Worm (Caenorhabditis elegans) whole organism, young adult: ENCODE results near the gene T21B10.3.

Source experiments
- B0035.1 ChIP-seq: sonication (generic microtip); optimal IDR thresholded peaks from 2 replicates; lab custom pipeline; 2016; ENCODE audit warnings: missing genetic modification characterization, mild to moderate bottlenecking, missing compliant biosample characterization, missing genotype, missing genetic modification reagents
- B0261.1 ChIP-seq: sonication (generic microtip); optimal IDR thresholded peaks from 2 replicates; lab custom pipeline; 2016; ENCODE audit warnings: mild to moderate bottlenecking, missing genetic modification characterization, moderate library complexity, missing compliant biosample characterization
- D2030.7 ChIP-seq: fragments of 200-800 bp; sonication (Bioruptor generic); IDR thresholded peaks from 2 replicates; pipeline ENCODE4 v1.3.6; 2022; ENCODE audit warnings: missing genetic modification reagents, missing genetic modification characterization, missing compliant biosample characterization
- F10E7.11 ChIP-seq: sonication (generic microtip); optimal IDR thresholded peaks from 2 replicates; lab custom pipeline; 2017; ENCODE audit warnings: mild to moderate bottlenecking, missing genetic modification characterization, moderate library complexity, missing compliant biosample characterization
- F39B2.1 ChIP-seq: fragments of 200-800 bp; sonication (Bioruptor generic); IDR thresholded peaks from 2 replicates; pipeline ENCODE4 v1.3.6; 2022; ENCODE audit warnings: missing genetic modification reagents, missing genetic modification characterization, missing compliant biosample characterization
- F49E8.2 ChIP-seq: sonication (generic microtip); optimal IDR thresholded peaks from 3 replicates; lab custom pipeline; 2017; ENCODE audit warnings: missing genetic modification characterization, mild to moderate bottlenecking, missing compliant biosample characterization, antibody characterized with exemption, moderate library complexity; ENCODE audit not compliant: insufficient read depth
- F55B11.4 ChIP-seq: sonication (generic microtip); optimal IDR thresholded peaks from 2 replicates; lab custom pipeline; 2016; ENCODE audit warnings: missing compliant biosample characterization, missing genetic modification characterization, borderline replicate concordance; ENCODE audit not compliant: insufficient read depth
- F57C9.4 ChIP-seq: sonication (generic microtip); optimal IDR thresholded peaks from 2 replicates; lab custom pipeline; 2017; ENCODE audit warnings: mild to moderate bottlenecking, missing genetic modification characterization, missing compliant biosample characterization
- K11D2.4 ChIP-seq: fragments of 200-800 bp; sonication (Bioruptor generic); IDR thresholded peaks from 2 replicates; pipeline ENCODE4 v1.3.6; 2022; ENCODE audit warnings: missing genetic modification reagents, missing genetic modification characterization, missing compliant biosample characterization
- ama-1 ChIP-seq, 3 experiments: fragments of 150-350 bp in 1 of 3; sonication (generic microtip) in 2 of 3; optimal IDR thresholded peaks; 2 replicates each; lab custom pipeline; 2014 to 2018; ENCODE audit warnings: missing biosample characterization in 2 of 3, missing genetic modification characterization in 2 of 3, missing genetic modification reagents in 2 of 3
- attf-5 ChIP-seq: fragments of 200-800 bp; sonication (Bioruptor generic); optimal IDR thresholded peaks from 2 replicates; lab custom pipeline; 2018; ENCODE audit warnings: mild to moderate bottlenecking, missing genetic modification characterization, missing compliant biosample characterization
- cebp-1 ChIP-seq, 2 experiments: fragments of 200-800 bp in 1 of 2; sonication (Bioruptor generic) in 1 of 2; sonication (generic microtip) in 1 of 2; IDR thresholded peaks in 1 of 2; optimal IDR thresholded peaks in 1 of 2; 2 replicates each; pipeline versions ENCODE4 v1.3.6 to Lab custom; 2017 to 2022; ENCODE audit warnings: missing compliant biosample characterization in 2 of 2, missing genetic modification characterization in 2 of 2, mild to moderate bottlenecking in 1 of 2, missing genetic modification reagents in 1 of 2, moderate library complexity in 1 of 2
- cebp-2 ChIP-seq: fragments of 200-800 bp; sonication (Bioruptor generic); IDR thresholded peaks from 2 replicates; pipeline ENCODE4 v1.3.6; 2022; ENCODE audit warnings: missing genetic modification characterization, missing compliant biosample characterization
- ceh-27 ChIP-seq: fragments of 200-800 bp; sonication (Bioruptor generic); optimal IDR thresholded peaks from 2 replicates; lab custom pipeline; 2018; ENCODE audit warnings: mild to moderate bottlenecking, missing genetic modification characterization, moderate library complexity, missing compliant biosample characterization
- ceh-58 ChIP-seq: fragments of 200-800 bp; sonication (Bioruptor generic); IDR thresholded peaks from 2 replicates; pipeline ENCODE4 v1.3.6; 2022; ENCODE audit warnings: missing genetic modification characterization, missing compliant biosample characterization
- ceh-91 ChIP-seq: fragments of 200-800 bp; sonication (Bioruptor generic); IDR thresholded peaks from 2 replicates; pipeline ENCODE4 v1.3.6; 2022; ENCODE audit warnings: missing genetic modification reagents, missing genetic modification characterization, missing compliant biosample characterization
- dox-1 ChIP-seq: fragments of 200-800 bp; sonication (Bioruptor generic); IDR thresholded peaks from 2 replicates; pipeline ENCODE4 v1.3.6; 2022; ENCODE audit warnings: missing genetic modification reagents, missing genetic modification characterization, missing compliant biosample characterization
- dpl-1 ChIP-seq: fragments of 150-350 bp; optimal IDR thresholded peaks from 2 replicates; lab custom pipeline; 2014; ENCODE audit warnings: missing biosample characterization, missing genetic modification reagents, missing genetic modification characterization
- hlh-26 ChIP-seq: fragments of 200-800 bp; sonication (Bioruptor generic); conservative IDR thresholded peaks from 2 replicates; pipeline ENCODE4 v1.3.6; 2022; ENCODE audit warnings: missing genetic modification reagents, missing genetic modification characterization, missing compliant biosample characterization
- hrde-1 ChIP-seq: sonication (generic microtip); optimal IDR thresholded peaks from 2 replicates; lab custom pipeline; 2016; ENCODE audit warnings: missing genetic modification characterization, mild to moderate bottlenecking, missing compliant biosample characterization, moderate library complexity, missing genotype, missing genetic modification reagents, borderline replicate concordance
- hsf-1 ChIP-seq: fragments of 200-800 bp; sonication (Bioruptor generic); IDR thresholded peaks from 2 replicates; pipeline ENCODE4 v1.3.6; 2022; ENCODE audit warnings: missing genetic modification reagents, missing genetic modification characterization, missing compliant biosample characterization
- let-607 ChIP-seq, 2 experiments: fragments of 200-800 bp in 1 of 2; sonication (Bioruptor generic) in 1 of 2; sonication (generic microtip) in 1 of 2; optimal IDR thresholded peaks; 2 replicates each; lab custom pipeline; 2016 to 2018; ENCODE audit warnings: mild to moderate bottlenecking in 2 of 2, missing compliant biosample characterization in 2 of 2, missing genetic modification characterization in 2 of 2, moderate library complexity in 2 of 2, missing genotype in 1 of 2
- lin-26 ChIP-seq: fragments of 200-800 bp; sonication (Bioruptor generic); IDR thresholded peaks from 2 replicates; pipeline ENCODE4 v1.3.6; 2022; ENCODE audit warnings: missing genetic modification reagents, missing genetic modification characterization, missing compliant biosample characterization
- lin-54 ChIP-seq: fragments of 200-800 bp; sonication (Bioruptor generic); optimal IDR thresholded peaks from 2 replicates; lab custom pipeline; 2018; ENCODE audit warnings: mild to moderate bottlenecking, missing genetic modification characterization, missing compliant biosample characterization
- madf-3 ChIP-seq: fragments of 200-800 bp; sonication (Bioruptor generic); IDR thresholded peaks from 2 replicates; pipeline ENCODE4 v1.3.6; 2022; ENCODE audit warnings: missing genetic modification reagents, missing genetic modification characterization, missing compliant biosample characterization
- nhr-80 ChIP-seq: sonication (generic microtip); optimal IDR thresholded peaks from 2 replicates; lab custom pipeline; 2016; ENCODE audit warnings: missing genetic modification characterization, missing compliant biosample characterization
- pbrm-1 ChIP-seq: fragments of 200-800 bp; sonication (Bioruptor generic); IDR thresholded peaks from 2 replicates; pipeline ENCODE4 v1.3.6; 2022; ENCODE audit warnings: missing genetic modification reagents, missing genetic modification characterization, missing compliant biosample characterization
- repo-1 ChIP-seq: sonication (generic microtip); optimal IDR thresholded peaks from 2 replicates; lab custom pipeline; 2017; ENCODE audit warnings: mild to moderate bottlenecking, missing genetic modification characterization, missing compliant biosample characterization
- rpc-1 ChIP-seq, 2 experiments: fragments of 150-350 bp in 1 of 2; sonication (generic microtip) in 1 of 2; optimal IDR thresholded peaks; 2 replicates each; lab custom pipeline; 2014 to 2018; ENCODE audit warnings: missing biosample characterization in 1 of 2, missing genetic modification characterization in 1 of 2, missing genetic modification reagents in 1 of 2, missing genotype in 1 of 2
- snpc-4 ChIP-seq, 5 experiments: fragments of 150-350 bp in 1 of 5; sonication (generic microtip) in 4 of 5; optimal IDR thresholded peaks; 2 replicates each; lab custom pipeline; 2014 to 2018; ENCODE audit warnings: missing genetic modification characterization in 5 of 5, missing biosample characterization in 3 of 5, antibody characterized with exemption in 2 of 5, mild to moderate bottlenecking in 2 of 5, missing compliant biosample characterization in 2 of 5, missing genotype in 2 of 5, moderate library complexity in 2 of 5, missing genetic modification reagents in 1 of 5
- somi-1 ChIP-seq: fragments of 200-800 bp; sonication (Bioruptor generic); optimal IDR thresholded peaks from 2 replicates; lab custom pipeline; 2018; ENCODE audit warnings: mild to moderate bottlenecking, missing genetic modification characterization, missing compliant biosample characterization
- unc-130 ChIP-seq: sonication (generic microtip); optimal IDR thresholded peaks from 2 replicates; lab custom pipeline; 2016; ENCODE audit warnings: missing genetic modification reagents, missing genetic modification characterization, missing compliant biosample characterization
- zim-3 ChIP-seq: sonication (generic microtip); optimal IDR thresholded peaks from 2 replicates; lab custom pipeline; 2017; ENCODE audit warnings: mild to moderate bottlenecking, missing genetic modification characterization, moderate library complexity, missing compliant biosample characterization
- ztf-28 ChIP-seq: fragments of 200-800 bp; sonication (Bioruptor generic); IDR thresholded peaks from 2 replicates; pipeline ENCODE4 v1.3.6; 2022; ENCODE audit warnings: missing genetic modification reagents, missing genetic modification characterization, missing compliant biosample characterization

The T21B10.3 gene

DNA sequence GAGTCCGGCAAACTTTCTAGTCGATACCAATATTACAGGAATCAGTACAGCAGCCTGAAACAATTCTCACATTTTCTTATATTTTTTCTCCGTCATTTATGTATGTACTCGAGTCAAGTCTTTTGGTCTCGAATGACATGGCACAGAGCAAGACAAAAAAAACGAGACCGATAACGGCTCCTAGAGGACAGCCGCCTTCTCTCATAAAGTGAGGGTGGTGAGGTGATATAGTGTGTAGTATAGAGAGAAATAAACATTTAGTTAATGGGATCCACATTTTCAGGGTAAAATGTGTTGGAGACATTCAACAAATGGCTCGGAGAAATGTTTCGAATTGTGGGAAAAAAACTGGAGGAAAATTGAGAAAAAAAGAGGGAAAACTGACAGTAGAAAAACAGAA lies 28.0 kb downstream of the T21B10.3 start:
- no peak for TF ChIP-seq cebp-1 (GFP tag; IDR thresholded peaks at IDR 0.05; lab: Robert Waterston, UW)
- peak; percentile 2 for TF ChIP-seq cebp-1 (tag; optimal IDR thresholded peaks at IDR 0.05; lab: Kevin White, UChicago)
- peak; percentile 39; the same call in 1 of the 2 replicates for TF ChIP-seq dox-1 (GFP tag; lab: Robert Waterston, UW)
- TF ChIP-seq ama-1 (optimal IDR thresholded peaks at IDR 0.05; lab: Kevin White, UChicago) = no peak
- peak in 1 of 2 experiments; percentile 0 for TF ChIP-seq ama-1 (GFP tag; optimal IDR thresholded peaks at IDR 0.05; lab: Kevin White, UChicago)
- no peak for TF ChIP-seq madf-3 (GFP tag; lab: Robert Waterston, UW)
- TF ChIP-seq hsf-1 (GFP tag; lab: Robert Waterston, UW) = no peak

DNA sequence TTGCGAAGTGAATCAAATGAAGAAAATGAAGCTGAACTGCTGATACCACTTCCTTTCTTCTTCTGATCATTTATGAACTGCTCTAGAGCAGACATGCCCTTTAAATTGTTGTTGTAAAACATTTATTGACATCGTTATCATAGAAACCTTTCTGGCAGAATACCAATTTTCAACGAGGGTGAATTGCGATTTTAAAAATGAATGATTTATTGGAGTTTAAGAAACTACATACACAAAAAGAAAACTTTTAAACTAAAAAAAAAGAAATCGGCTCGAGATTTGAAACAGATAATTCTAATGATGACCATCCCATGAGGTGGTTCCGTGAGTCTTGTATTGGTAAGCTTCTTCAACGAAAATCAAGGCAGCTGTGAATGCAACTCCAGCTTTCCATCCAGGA lies 29.9 kb downstream of the T21B10.3 start, which contains the start of gene sftd-3:
Gene sftd-3 (minus strand): TSS at position 101 of the 400 bp plus-strand sequence.
- TF ChIP-seq zim-3 (tag; lab: Kevin White, UChicago) (no peak), B0261.1 (tag; lab: Kevin White, UChicago) (no peak), F39B2.1 (no peak), hlh-26 (GFP tag; lab: Robert Waterston, UW) (no peak), rpc-1 (optimal IDR thresholded peaks at IDR 0.05; lab: Kevin White, UChicago) (no peak), rpc-1 (tag; optimal IDR thresholded peaks at IDR 0.05; lab: Kevin White, UChicago) (no peak), ceh-27 (no peak), somi-1 (no peak), snpc-4 (GFP tag; optimal IDR thresholded peaks at IDR 0.05; lab: Kevin White, UChicago) (no peak), snpc-4 (tag; optimal IDR thresholded peaks at IDR 0.05; lab: Kevin White, UChicago) (no peak), ceh-58 (no peak), cebp-2 (GFP tag; lab: Robert Waterston, UW) (no peak), hrde-1 (tag; lab: Kevin White, UChicago) (no peak), B0035.1 (no peak), ceh-91 (GFP tag; lab: Robert Waterston, UW) (no peak), F10E7.11 (no peak), repo-1 (no peak), K11D2.4 (GFP tag; lab: Robert Waterston, UW) (no peak), ztf-28 (no peak), lin-26 (GFP tag; lab: Robert Waterston, UW) (no peak)

DNA sequence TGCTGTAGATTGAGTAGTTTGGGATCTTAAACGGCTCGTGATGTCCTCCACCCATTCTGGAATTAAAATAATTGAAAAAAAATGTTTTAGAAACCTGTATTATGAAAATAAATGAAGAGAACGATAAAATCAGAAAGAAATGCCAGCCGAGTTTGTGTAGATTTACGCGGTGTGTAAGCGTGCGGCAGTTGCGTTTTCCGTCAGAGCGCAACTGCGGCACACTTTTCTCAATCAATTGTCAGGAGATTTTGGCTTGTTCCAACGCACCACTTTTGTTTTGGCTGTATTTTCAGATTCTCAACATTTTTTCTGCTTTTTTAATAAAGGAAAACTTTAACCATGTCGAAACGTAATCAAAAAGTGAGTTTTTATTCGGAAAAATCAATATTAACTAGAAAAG lies 30.7 kb downstream of the T21B10.3 start, which contains the start of the genes ndub-3 and C18E9.2:
Gene ndub-3 (minus strand): TSS at position 56 of the 400 bp plus-strand sequence.
Gene C18E9.2 (plus strand): TSS at position 172 of the 400 bp plus-strand sequence.
- no peak for TF ChIP-seq hrde-1 (tag; lab: Kevin White, UChicago)
- TF ChIP-seq dox-1 (GFP tag; lab: Robert Waterston, UW) = peak; percentile 52; the same call in 1 of the 2 replicates
- no peak for TF ChIP-seq unc-130
- no peak for TF ChIP-seq cebp-1 (GFP tag; IDR thresholded peaks at IDR 0.05; lab: Robert Waterston, UW)
- peak; percentile 37 for TF ChIP-seq cebp-1 (tag; optimal IDR thresholded peaks at IDR 0.05; lab: Kevin White, UChicago)
- TF ChIP-seq dpl-1 (GFP tag; lab: Kevin White, UChicago) = no peak
- TF ChIP-seq D2030.7 = no peak
- no peak for TF ChIP-seq pbrm-1 (GFP tag; lab: Robert Waterston, UW)
- no peak for TF ChIP-seq F55B11.4 (tag; lab: Kevin White, UChicago)
- no peak for TF ChIP-seq F57C9.4
- peak; percentile 58 for TF ChIP-seq attf-5
- peak; percentile 86 to 93 for TF ChIP-seq let-607 (tag; optimal IDR thresholded peaks at IDR 0.05; lab: Kevin White, UChicago)
- TF ChIP-seq nhr-80 = peak; percentile 29
- no peak for TF ChIP-seq lin-54
- no peak for TF ChIP-seq F49E8.2 (tag; lab: Kevin White, UChicago)
- TF ChIP-seq, all 124 proteins: peak for 5
